Worm (Caenorhabditis elegans): ENCODE data around the gene M05D6.8.

The M05D6.8 gene

DNA sequence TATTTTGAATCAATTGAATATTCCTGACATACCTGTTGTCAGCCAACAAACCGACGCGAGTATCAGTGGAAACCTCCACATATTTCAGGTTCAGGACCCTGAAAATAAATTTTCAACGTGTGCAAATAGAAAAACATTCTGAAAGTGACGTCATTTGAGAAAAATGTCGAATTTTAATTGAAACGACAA lies 42.4 kb downstream of the M05D6.8 start, which contains the start of gene F14E5.2:
TSS of gene F14E5.2 (minus strand) at position 101 of the 189 bp plus-strand sequence.
- TF ChIP-seq ref-1 (GFP tag; conservative IDR thresholded peaks at IDR 0.05) (no peak), ztf-29 (GFP tag; IDR thresholded peaks at IDR 0.05) (no peak), med-1 (GFP tag; optimal IDR thresholded peaks at IDR 0.05; ENCODE audit: insufficient read depth) (no peak), flt-1 (GFP tag; IDR thresholded peaks at IDR 0.05) (no peak), klf-2 (GFP tag; conservative IDR thresholded peaks at IDR 0.05) (no peak), ztf-23 (GFP tag; IDR thresholded peaks at IDR 0.05) (no peak), T22C8.4 (GFP tag; IDR thresholded peaks at IDR 0.05) (no peak)

DNA sequence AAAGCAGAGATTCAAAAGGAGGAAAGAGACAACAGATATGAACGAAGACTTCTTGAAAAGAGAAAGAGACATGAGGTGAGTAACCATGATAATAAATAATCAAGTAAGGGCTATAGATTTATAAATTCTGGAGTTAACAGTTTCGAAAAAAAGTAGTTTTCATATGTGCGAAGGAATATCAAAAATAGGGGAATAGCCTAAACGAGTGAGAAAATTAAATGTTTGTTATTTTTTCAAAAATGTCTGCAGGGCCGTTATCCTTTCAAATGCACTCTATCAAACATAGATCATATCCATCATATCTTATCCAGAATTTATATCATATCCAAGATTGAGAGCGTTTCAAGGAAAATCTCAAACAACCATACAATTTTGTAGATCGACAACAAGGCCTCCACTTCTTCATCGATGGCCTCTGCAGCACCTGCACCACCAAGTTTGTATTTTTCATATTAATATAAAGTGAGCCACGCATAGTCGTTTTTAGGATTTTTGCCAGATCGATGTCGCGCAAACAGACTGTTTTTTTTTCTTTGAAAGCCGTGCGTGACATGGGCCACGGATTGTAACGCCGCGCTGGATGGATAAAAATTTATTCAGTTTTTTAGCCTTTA lies 50.2 kb downstream of the M05D6.8 start:
- TF ChIP-seq ref-1 (GFP tag; conservative IDR thresholded peaks at IDR 0.05) (no peak), T22C8.4 (GFP tag; IDR thresholded peaks at IDR 0.05) (no peak), med-1 (GFP tag; optimal IDR thresholded peaks at IDR 0.05; ENCODE audit: insufficient read depth) (no peak)
